Fruit fly (Drosophila melanogaster) whole organism, pupa: ENCODE measurements around the gene CG8563.

Experiments
- CG10348 ChIP-seq: fragments of 200-800 bp; sonication (Bioruptor generic); IDR thresholded peaks from 2 replicates; pipeline ENCODE4 v1.3.6; 2022; ENCODE audit warnings: missing biosample characterization, missing genetic modification characterization
- CG12605 ChIP-seq: fragments of 200-800 bp; sonication (Bioruptor generic); IDR thresholded peaks from 2 replicates; pipeline ENCODE4 v1.3.6; 2022; ENCODE audit warnings: missing biosample characterization, missing genetic modification characterization
- CG13204 ChIP-seq: fragments of 200-800 bp; sonication (Bioruptor generic); optimal IDR thresholded peaks from 2 replicates; lab custom pipeline; 2018; ENCODE audit warnings: missing biosample characterization, mild to moderate bottlenecking, missing genetic modification characterization, moderate library complexity
- CG14655 ChIP-seq: fragments of 200-800 bp; sonication (Bioruptor generic); optimal IDR thresholded peaks from 3 replicates; lab custom pipeline; 2017; ENCODE audit warnings: mild to moderate bottlenecking, missing biosample characterization, missing genetic modification reagents, missing genetic modification characterization
- CG15710 ChIP-seq: fragments of 200-800 bp; sonication (Bioruptor generic); optimal IDR thresholded peaks from 2 replicates; lab custom pipeline; 2018; ENCODE audit warnings: missing biosample characterization, mild to moderate bottlenecking, missing genetic modification characterization, moderate library complexity
- CG17806 ChIP-seq: fragments of 200-800 bp; sonication (Bioruptor generic); optimal IDR thresholded peaks from 2 replicates; lab custom pipeline; 2018; ENCODE audit warnings: missing biosample characterization, mild to moderate bottlenecking, missing genetic modification characterization, moderate library complexity
- CG32121 ChIP-seq: fragments of 200-800 bp; sonication (Bioruptor generic); IDR thresholded peaks from 2 replicates; pipeline ENCODE4 v1.3.6; 2022; ENCODE audit warnings: missing biosample characterization, missing genetic modification characterization
- CG34367 ChIP-seq: fragments of 200-800 bp; sonication (Bioruptor generic); optimal IDR thresholded peaks from 2 replicates; lab custom pipeline; 2018; ENCODE audit warnings: missing biosample characterization, mild to moderate bottlenecking, missing genetic modification characterization
- CG4496 ChIP-seq: fragments of 200-800 bp; sonication (Bioruptor generic); IDR thresholded peaks from 3 replicates; pipeline ENCODE4 v1.3.6; 2022; ENCODE audit warnings: missing biosample characterization, missing genetic modification characterization
- CG8159 ChIP-seq: fragments of 200-800 bp; sonication (Bioruptor generic); optimal IDR thresholded peaks from 3 replicates; lab custom pipeline; 2018; ENCODE audit warnings: missing biosample characterization, mild to moderate bottlenecking, missing genetic modification characterization, moderate library complexity
- CG8301 ChIP-seq: fragments of 200-800 bp; sonication (Bioruptor generic); optimal IDR thresholded peaks from 2 replicates; lab custom pipeline; 2018; ENCODE audit warnings: missing biosample characterization, mild to moderate bottlenecking, missing genetic modification characterization
- CG9948 ChIP-seq: fragments of 200-800 bp; sonication (Bioruptor generic); optimal IDR thresholded peaks from 2 replicates; lab custom pipeline; 2018; ENCODE audit warnings: missing biosample characterization, mild to moderate bottlenecking, missing genetic modification characterization, moderate library complexity
- D1 ChIP-seq: fragments of 200-800 bp; sonication (Bioruptor generic); optimal IDR thresholded peaks from 2 replicates; lab custom pipeline; 2018; ENCODE audit warnings: missing biosample characterization, mild to moderate bottlenecking, missing genetic modification characterization, moderate library complexity
- EcR ChIP-seq: fragments of 200-800 bp; sonication (Bioruptor generic); optimal IDR thresholded peaks from 3 replicates; lab custom pipeline; 2019; ENCODE audit warnings: missing biosample characterization, missing genetic modification characterization, mild to moderate bottlenecking, moderate library complexity, missing genetic modification reagents
- Ets98B ChIP-seq: fragments of 200-800 bp; sonication (Bioruptor generic); IDR thresholded peaks from 2 replicates; pipeline ENCODE4 v1.3.6; 2022; ENCODE audit warnings: missing biosample characterization, missing genetic modification characterization
- Pif1A ChIP-seq: fragments of 200-800 bp; sonication (Bioruptor generic); optimal IDR thresholded peaks from 3 replicates; lab custom pipeline; 2016; ENCODE audit warnings: missing biosample characterization, missing genetic modification characterization
- Pif1B ChIP-seq: fragments of 200-800 bp; sonication (Bioruptor generic); optimal IDR thresholded peaks from 3 replicates; lab custom pipeline; 2016; ENCODE audit warnings: missing biosample characterization, missing genetic modification characterization
- Snoo ChIP-seq: fragments of 200-800 bp; sonication (Bioruptor generic); optimal IDR thresholded peaks from 3 replicates; lab custom pipeline; 2017; ENCODE audit warnings: missing biosample characterization, mild to moderate bottlenecking, missing genetic modification characterization, inconsistent platforms
- fd96Ca ChIP-seq: fragments of 200-800 bp; sonication (Bioruptor generic); IDR thresholded peaks from 3 replicates; pipeline ENCODE4 v1.3.6; 2022; ENCODE audit warnings: missing biosample characterization, missing genetic modification characterization
- gl ChIP-seq: fragments of 200-800 bp; sonication (Bioruptor generic); optimal IDR thresholded peaks from 2 replicates; lab custom pipeline; 2018; ENCODE audit warnings: missing biosample characterization, mild to moderate bottlenecking, missing genetic modification characterization
- rn ChIP-seq: fragments of 200-800 bp; sonication (Bioruptor generic); IDR thresholded peaks from 2 replicates; pipeline ENCODE4 v1.3.6; 2022; ENCODE audit warnings: missing biosample characterization, missing genetic modification characterization

The CG8563 gene

dm6 chr3L:7432265-7432664 is 41.7 kb downstream of the CG8563 start:
- no peak for TF ChIP-seq CG17806 (tag; lab: Kevin White, UChicago)
- no peak for TF ChIP-seq fd96Ca
- no peak for TF ChIP-seq CG8301 (tag; lab: Kevin White, UChicago)
- no peak for TF ChIP-seq CG4496 (GFP tag; lab: Robert Waterston, UW)
- TF ChIP-seq Snoo (tag; lab: Kevin White, UChicago), result no peak
- TF ChIP-seq rn (GFP tag; lab: Robert Waterston, UW), result no peak
- no peak for TF ChIP-seq CG32121
- TF ChIP-seq EcR (GFP tag; lab: Kevin White, UChicago), result no peak
- no peak for TF ChIP-seq gl (tag; lab: Kevin White, UChicago)

DNA sequence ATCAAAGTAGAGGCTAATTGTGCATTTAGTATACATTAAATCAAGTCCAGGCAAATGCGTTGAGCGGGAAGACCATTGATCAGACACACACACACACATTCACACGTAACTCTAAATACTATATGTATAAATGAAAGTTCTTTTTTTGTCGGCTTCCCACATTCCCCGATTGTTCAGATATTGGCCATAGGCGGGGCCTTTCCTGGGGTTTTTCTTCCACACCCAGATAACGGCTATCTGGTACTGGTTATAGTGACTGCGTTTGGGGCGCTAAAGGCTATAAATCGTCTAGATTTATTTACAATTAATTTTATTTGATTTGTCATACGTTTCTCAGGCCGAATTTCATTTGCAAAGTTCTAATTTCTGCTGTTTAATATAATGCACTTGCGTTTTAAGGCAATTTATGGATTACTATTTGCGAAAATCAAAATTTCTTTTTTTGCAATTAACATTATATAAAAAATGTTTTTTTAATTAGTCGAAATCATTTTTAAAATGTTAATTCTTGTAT is 42.3 kb downstream of the CG8563 start:
- TF ChIP-seq CG32121 (no peak), CG15710 (no peak), CG10348 (GFP tag; lab: Robert Waterston, UW) (no peak), Snoo (tag; lab: Kevin White, UChicago) (no peak), CG34367 (no peak), Ets98B (GFP tag; lab: Robert Waterston, UW) (no peak), rn (GFP tag; lab: Robert Waterston, UW) (no peak), fd96Ca (no peak)

- TF ChIP-seq CG8301 (tag; lab: Kevin White, UChicago) (peak; percentile 34), CG8159 (tag; lab: Kevin White, UChicago) (peak; percentile 39), CG9948 (tag; lab: Kevin White, UChicago) (peak; percentile 56), gl (tag; lab: Kevin White, UChicago) (peak; percentile 64), CG34367 (peak; percentile 42), CG4496 (GFP tag; lab: Robert Waterston, UW) (peak; percentile 79), CG32121 (peak; percentile 74; the same call in 1 of the 2 replicates), CG17806 (tag; lab: Kevin White, UChicago) (peak; percentile 33), Ets98B (GFP tag; lab: Robert Waterston, UW) (peak; percentile 65), CG10348 (GFP tag; lab: Robert Waterston, UW) (no peak), D1 (peak; percentile 27), EcR (GFP tag; lab: Kevin White, UChicago) (peak; percentile 76), Pif1B (GFP tag; lab: Kevin White, UChicago) (no peak), CG14655 (peak; percentile 56), rn (GFP tag; lab: Robert Waterston, UW) (peak; percentile 50; the same call in 1 of the 2 replicates), Snoo (tag; lab: Kevin White, UChicago) (no peak), CG12605 (GFP tag; lab: Robert Waterston, UW) (peak; percentile 74), CG15710 (peak; percentile 9), Pif1A (GFP tag; lab: Kevin White, UChicago) (no peak), fd96Ca (peak; percentile 66; the same call in 2 of the 3 replicates), CG13204 (GFP tag; lab: Kevin White, UChicago) (peak; percentile 28)
Measured at dm6 chr3L:7433325-7433827, 42.8 kb downstream of the CG8563 start.

DNA sequence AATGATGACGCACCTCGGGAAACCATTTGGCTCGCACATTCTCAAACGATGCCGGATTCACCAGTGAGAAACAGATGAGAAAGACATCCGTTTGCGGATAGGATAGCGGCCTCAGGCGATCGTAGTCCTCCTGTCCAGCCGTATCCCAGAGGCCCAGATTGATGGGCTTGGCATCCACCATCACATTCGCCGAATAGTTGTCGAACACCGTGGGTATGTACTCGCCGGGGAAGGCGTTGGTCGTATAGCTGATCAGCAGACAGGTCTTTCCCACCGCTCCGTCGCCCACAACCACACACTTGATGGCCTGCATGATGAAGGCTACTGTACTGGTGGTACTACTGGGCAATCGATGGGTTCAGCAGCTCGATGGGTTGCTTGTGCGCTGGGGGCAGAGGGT is 43.7 kb downstream of the CG8563 start:
- TF ChIP-seq CG14655 (no peak), Pif1A (GFP tag; lab: Kevin White, UChicago) (no peak), CG17806 (tag; lab: Kevin White, UChicago) (no peak), CG8159 (tag; lab: Kevin White, UChicago) (no peak), CG34367 (no peak), CG13204 (GFP tag; lab: Kevin White, UChicago) (no peak), CG10348 (GFP tag; lab: Robert Waterston, UW) (no peak), CG32121 (no peak), CG12605 (GFP tag; lab: Robert Waterston, UW) (no peak), CG15710 (no peak), CG4496 (GFP tag; lab: Robert Waterston, UW) (no peak), fd96Ca (no peak), Ets98B (GFP tag; lab: Robert Waterston, UW) (no peak)

dm6 chr3L:7434715-7435653 is 44.4 kb downstream of the CG8563 start, which contains the start of gene Rac2:
Rac2 (minus strand) TSS chr3L:7435190.
- TF ChIP-seq CG34367 (peak; percentile 26), CG13204 (GFP tag; lab: Kevin White, UChicago) (peak; percentile 64), CG12605 (GFP tag; lab: Robert Waterston, UW) (peak; percentile 57), CG10348 (GFP tag; lab: Robert Waterston, UW) (no peak), Pif1A (GFP tag; lab: Kevin White, UChicago) (peak; percentile 53), Snoo (tag; lab: Kevin White, UChicago) (peak; percentile 21), CG17806 (tag; lab: Kevin White, UChicago) (peak; percentile 10), CG14655 (peak; percentile 63), CG32121 (peak; percentile 68), CG8159 (tag; lab: Kevin White, UChicago) (peak; percentile 48), fd96Ca (peak; percentile 74; the same call in 2 of the 3 replicates), EcR (GFP tag; lab: Kevin White, UChicago) (peak; percentile 68), D1 (no peak), Ets98B (GFP tag; lab: Robert Waterston, UW) (peak; percentile 67), Pif1B (GFP tag; lab: Kevin White, UChicago) (peak; percentile 65), rn (GFP tag; lab: Robert Waterston, UW) (no peak), CG4496 (GFP tag; lab: Robert Waterston, UW) (peak; percentile 72), CG15710 (peak; percentile 20), CG8301 (tag; lab: Kevin White, UChicago) (peak; percentile 58), gl (tag; lab: Kevin White, UChicago) (peak; percentile 52), CG9948 (tag; lab: Kevin White, UChicago) (peak; percentile 45)
